Worm (Caenorhabditis elegans): ENCODE data around the gene R107.5.

- no peak for TF ChIP-seq him-1 (tag; optimal IDR thresholded peaks at IDR 0.05)
- no peak for TF ChIP-seq dao-5 (tag; optimal IDR thresholded peaks at IDR 0.05)
- TF ChIP-seq W03F9.2 (tag; optimal IDR thresholded peaks at IDR 0.05), result no peak
These were observed 327 bp downstream of the R107.5 start for ce11 chrIII:9053263-9053662.

Data from whole organism, L4/young adult.